Worm (Caenorhabditis elegans) whole organism, L1 larva: Measurements from ENCODE around the gene apy-1.

ENCODE experiments used
- C04F5.9 ChIP-seq: sonication (generic microtip); optimal IDR thresholded peaks from 2 replicates; lab custom pipeline; 2016; ENCODE audit warnings: missing genetic modification characterization, missing compliant biosample characterization
- Y116A8C.19 ChIP-seq: sonication (generic microtip); optimal IDR thresholded peaks from 2 replicates; lab custom pipeline; 2016; ENCODE audit warnings: missing compliant biosample characterization, missing genetic modification characterization, borderline replicate concordance
- alr-1 ChIP-seq: fragments of 200-800 bp; sonication (Bioruptor generic); optimal IDR thresholded peaks from 2 replicates; lab custom pipeline; 2018; ENCODE audit warnings: borderline replicate concordance, mild to moderate bottlenecking, missing genetic modification characterization, missing compliant biosample characterization
- blmp-1 ChIP-seq: fragments of 150-350 bp; optimal IDR thresholded peaks from 2 replicates; lab custom pipeline; 2014; ENCODE audit warnings: missing biosample characterization, missing genetic modification characterization
- dsc-1 ChIP-seq: sonication (generic microtip); optimal IDR thresholded peaks from 2 replicates; lab custom pipeline; 2016; ENCODE audit warnings: mild to moderate bottlenecking, missing genetic modification characterization, missing compliant biosample characterization
- efl-1 ChIP-seq, 4 experiments: fragments of 150-350 bp; optimal IDR thresholded peaks in 3 of 4; peaks in 1 of 4; 1 replicate in 1 of 4; 2 replicates in 3 of 4; lab custom pipeline; 2014; ENCODE audit warnings: missing biosample characterization in 2 of 4, missing genetic modification characterization in 2 of 4, missing genetic modification reagents in 2 of 4
- efl-3 ChIP-seq: fragments of 200-800 bp; sonication (Bioruptor generic); optimal IDR thresholded peaks from 2 replicates; lab custom pipeline; 2018; ENCODE audit warnings: mild to moderate bottlenecking, missing genetic modification characterization, missing compliant biosample characterization
- egl-13 ChIP-seq: sonication (generic microtip); optimal IDR thresholded peaks from 2 replicates; lab custom pipeline; 2016; ENCODE audit warnings: missing genotype, missing genetic modification reagents, missing genetic modification characterization, missing compliant biosample characterization
- elt-3 ChIP-seq, 6 experiments: fragments of 150-350 bp in 1 of 6; sonication (generic microtip); optimal IDR thresholded peaks; 2 replicates each; lab custom pipeline; 2017 to 2018; ENCODE audit warnings: missing biosample characterization in 6 of 6, missing genetic modification characterization in 6 of 6, inconsistent platforms in 1 of 6
- ets-5 ChIP-seq: fragments of 200-800 bp; sonication (Bioruptor generic); IDR thresholded peaks from 2 replicates; pipeline ENCODE4 v1.3.6; 2022; ENCODE audit warnings: missing genetic modification characterization, missing compliant biosample characterization
- fkh-10 ChIP-seq: sonication (generic microtip); optimal IDR thresholded peaks from 2 replicates; lab custom pipeline; 2017; ENCODE audit warnings: missing biosample characterization, missing genetic modification reagents, missing genetic modification characterization
- fkh-8 ChIP-seq: sonication (generic microtip); optimal IDR thresholded peaks from 2 replicates; lab custom pipeline; 2016; ENCODE audit warnings: mild to moderate bottlenecking, missing genetic modification characterization, missing compliant biosample characterization
- fos-1 ChIP-seq: fragments of 150-350 bp; optimal IDR thresholded peaks from 2 replicates; lab custom pipeline; 2014; ENCODE audit warnings: missing biosample characterization, missing genetic modification characterization
- grh-1 ChIP-seq: fragments of 200-800 bp; sonication (Bioruptor generic); IDR thresholded peaks from 2 replicates; pipeline ENCODE4 v1.3.6; 2022; ENCODE audit warnings: missing genetic modification reagents, missing genetic modification characterization, missing compliant biosample characterization
- hlh-17 ChIP-seq: fragments of 200-800 bp; sonication (Bioruptor generic); optimal IDR thresholded peaks from 2 replicates; lab custom pipeline; 2018; ENCODE audit warnings: missing genetic modification characterization, mild to moderate bottlenecking, missing compliant biosample characterization, moderate library complexity, borderline replicate concordance
- irx-1 ChIP-seq: sonication (generic microtip); optimal IDR thresholded peaks from 2 replicates; lab custom pipeline; 2016; ENCODE audit warnings: missing genetic modification characterization, missing compliant biosample characterization
- isw-1 ChIP-seq: fragments of 200-800 bp; sonication (Bioruptor generic); IDR thresholded peaks from 2 replicates; pipeline ENCODE4 v1.3.6; 2022; ENCODE audit warnings: missing genetic modification characterization, missing compliant biosample characterization
- lin-13 ChIP-seq: fragments of 150-350 bp; optimal IDR thresholded peaks from 2 replicates; lab custom pipeline; 2014; ENCODE audit warnings: missing biosample characterization, missing genetic modification reagents, missing genetic modification characterization
- lin-14 ChIP-seq: fragments of 200-800 bp; sonication (Bioruptor generic); optimal IDR thresholded peaks from 2 replicates; lab custom pipeline; 2018; ENCODE audit warnings: mild to moderate bottlenecking, missing genetic modification characterization, moderate library complexity, missing compliant biosample characterization
- lin-15B ChIP-seq: fragments of 150-350 bp; sonication (generic microtip); optimal IDR thresholded peaks from 3 replicates; lab custom pipeline; 2014; ENCODE audit warnings: missing biosample characterization, missing genetic modification characterization
- lin-35 ChIP-seq, 2 experiments: fragments of 150-350 bp; optimal IDR thresholded peaks; 2 replicates each; lab custom pipeline; 2014; ENCODE audit warnings: missing biosample characterization in 2 of 2, missing genetic modification characterization in 2 of 2, missing genetic modification reagents in 2 of 2
- mab-9 ChIP-seq: fragments of 200-800 bp; sonication (Bioruptor generic); IDR thresholded peaks from 2 replicates; pipeline ENCODE4 v1.3.6; 2022; ENCODE audit warnings: missing genetic modification reagents, missing genetic modification characterization, missing compliant biosample characterization
- mef-2 ChIP-seq: fragments of 150-350 bp; optimal IDR thresholded peaks from 2 replicates; lab custom pipeline; 2014; ENCODE audit warnings: missing biosample characterization, missing genetic modification characterization
- nhr-11 ChIP-seq: fragments of 150-350 bp; optimal IDR thresholded peaks from 2 replicates; lab custom pipeline; 2014; ENCODE audit warnings: missing biosample characterization, missing genetic modification characterization
- nhr-12 ChIP-seq: sonication (generic microtip); optimal IDR thresholded peaks from 2 replicates; lab custom pipeline; 2017; ENCODE audit warnings: missing biosample characterization, missing genetic modification characterization
- nhr-19 ChIP-seq: fragments of 200-800 bp; sonication (Bioruptor generic); conservative IDR thresholded peaks from 2 replicates; pipeline ENCODE4 v1.3.6; 2022; ENCODE audit warnings: missing genetic modification characterization, missing compliant biosample characterization
- nhr-20 ChIP-seq: sonication (generic microtip); optimal IDR thresholded peaks from 2 replicates; lab custom pipeline; 2016; ENCODE audit warnings: mild to moderate bottlenecking, missing genetic modification characterization, missing compliant biosample characterization
- nhr-47 ChIP-seq: sonication (generic microtip); optimal IDR thresholded peaks from 2 replicates; lab custom pipeline; 2016; ENCODE audit warnings: mild to moderate bottlenecking, missing genetic modification characterization, moderate library complexity, missing compliant biosample characterization
- nhr-71 ChIP-seq: sonication (generic microtip); optimal IDR thresholded peaks from 2 replicates; lab custom pipeline; 2016; ENCODE audit warnings: mild to moderate bottlenecking, missing genetic modification characterization, moderate library complexity, missing compliant biosample characterization
- nhr-76 ChIP-seq: sonication (generic microtip); optimal IDR thresholded peaks from 2 replicates; lab custom pipeline; 2017; ENCODE audit warnings: missing biosample characterization, missing genetic modification characterization
- nhr-85 ChIP-seq: sonication (generic microtip); peaks from one replicate; lab custom pipeline; 2016; ENCODE audit warnings: missing genetic modification characterization, inconsistent platforms, missing compliant biosample characterization
- nhr-90 ChIP-seq: sonication (generic microtip); optimal IDR thresholded peaks from 2 replicates; lab custom pipeline; 2016; ENCODE audit warnings: mild to moderate bottlenecking, missing genetic modification characterization, missing compliant biosample characterization; ENCODE audit not compliant: poor library complexity
- pax-3 ChIP-seq: fragments of 200-800 bp; sonication (Bioruptor generic); optimal IDR thresholded peaks from 2 replicates; lab custom pipeline; 2018; ENCODE audit warnings: mild to moderate bottlenecking, missing genetic modification characterization, moderate library complexity, missing compliant biosample characterization
- skn-1 ChIP-seq: fragments of 150-350 bp; optimal IDR thresholded peaks from 2 replicates; lab custom pipeline; 2014; ENCODE audit warnings: missing biosample characterization, missing genetic modification characterization
- snu-23 ChIP-seq: sonication (generic microtip); optimal IDR thresholded peaks from 2 replicates; lab custom pipeline; 2016; ENCODE audit warnings: missing genetic modification characterization, missing compliant biosample characterization
- sup-37 ChIP-seq: fragments of 200-800 bp; sonication (Bioruptor generic); optimal IDR thresholded peaks from 2 replicates; lab custom pipeline; 2018; ENCODE audit warnings: mild to moderate bottlenecking, missing genetic modification characterization, missing compliant biosample characterization
- tbx-2 ChIP-seq: sonication (generic microtip); optimal IDR thresholded peaks from 2 replicates; lab custom pipeline; 2016; ENCODE audit warnings: missing genetic modification characterization, missing compliant biosample characterization
- unc-98 ChIP-seq: fragments of 200-800 bp; sonication (Bioruptor generic); IDR thresholded peaks from 2 replicates; pipeline ENCODE4 v1.3.6; 2022; ENCODE audit warnings: missing genetic modification characterization, missing compliant biosample characterization
- vab-15 ChIP-seq: sonication (generic microtip); optimal IDR thresholded peaks from 2 replicates; lab custom pipeline; 2017; ENCODE audit warnings: missing genotype, mild to moderate bottlenecking, missing genetic modification characterization, missing compliant biosample characterization
- ztf-11 ChIP-seq, 2 experiments: sonication (generic microtip); optimal IDR thresholded peaks; 2 replicates each; lab custom pipeline; 2016 to 2017; ENCODE audit warnings: missing genetic modification characterization in 2 of 2, missing biosample characterization in 1 of 2, missing compliant biosample characterization in 1 of 2
- ztf-4 ChIP-seq: fragments of 150-350 bp; optimal IDR thresholded peaks from 2 replicates; lab custom pipeline; 2014; ENCODE audit warnings: missing biosample characterization, missing genetic modification characterization

The apy-1 gene

DNA sequence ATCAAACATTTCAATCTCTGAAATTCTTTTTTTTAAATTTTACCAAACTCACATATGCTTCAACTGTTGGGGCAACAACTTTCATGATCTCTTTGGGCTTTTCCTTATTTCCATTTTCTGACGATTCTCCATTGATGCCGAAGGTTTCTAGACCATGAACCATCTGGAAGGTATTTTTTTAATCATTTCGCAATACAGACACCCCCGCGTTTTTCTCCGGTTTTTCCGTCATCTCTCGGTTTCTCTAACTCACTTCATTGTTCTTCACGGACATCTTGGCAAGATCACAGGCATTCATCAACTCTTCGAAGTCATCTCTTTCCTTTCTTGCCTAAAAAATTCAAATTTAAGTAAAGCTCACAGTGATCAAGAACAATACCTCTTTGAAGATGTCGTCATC lies 3.6 kb upstream of the apy-1 start:
- TF ChIP-seq nhr-11 (tag; lab: Kevin White, UChicago) = no peak
- TF ChIP-seq nhr-76 (tag; lab: Kevin White, UChicago) = no peak
- no peak for TF ChIP-seq efl-3 (GFP tag; lab: Kevin White, UChicago)
- no peak for TF ChIP-seq fos-1
- TF ChIP-seq efl-1 (optimal IDR thresholded peaks at IDR 0.05; lab: Kevin White, UChicago) = no peak
- TF ChIP-seq efl-1 (GFP tag; optimal IDR thresholded peaks at IDR 0.05 in 1 of 2; lab: Kevin White, UChicago) = peak in 1 of 2 experiments; percentile 87
- TF ChIP-seq fkh-8 (tag; lab: Kevin White, UChicago) = no peak
- TF ChIP-seq tbx-2 (tag; lab: Kevin White, UChicago) = no peak
- TF ChIP-seq Y116A8C.19 (tag; lab: Kevin White, UChicago) = no peak
- no peak for TF ChIP-seq nhr-90
- TF ChIP-seq egl-13 (tag; lab: Kevin White, UChicago) = no peak
- peak; percentile 72 for TF ChIP-seq dsc-1 (tag; lab: Kevin White, UChicago)
- TF ChIP-seq ets-5 (GFP tag; lab: Robert Waterston, UW) = no peak
- TF ChIP-seq hlh-17 (GFP tag; lab: Kevin White, UChicago) = no peak

DNA sequence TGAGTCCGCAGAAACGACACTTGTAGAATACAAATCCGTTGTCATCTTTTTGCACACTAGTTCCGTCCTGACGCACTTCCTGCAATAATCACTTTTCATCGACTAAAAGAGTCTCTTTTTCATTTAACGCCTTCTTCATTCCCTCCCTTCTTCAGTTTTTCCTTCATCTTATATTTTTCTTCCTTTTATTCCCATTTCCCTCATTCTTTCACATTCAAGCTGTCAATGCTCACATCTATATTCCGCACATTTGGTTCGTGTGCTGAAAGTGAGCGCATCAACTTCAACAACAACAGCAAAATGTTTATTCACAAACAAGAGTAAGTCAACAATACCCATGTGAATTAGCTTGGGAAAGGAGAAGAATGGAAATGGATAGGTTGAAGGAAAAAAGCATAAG lies 2.5 kb upstream of the apy-1 start, which contains the start of gene pcyt-1:
Gene pcyt-1 (plus strand): TSS at position 301 of the 400 bp plus-strand sequence.
- TF ChIP-seq unc-98 (GFP tag; lab: Robert Waterston, UW) = no peak
- TF ChIP-seq nhr-90 = no peak
- TF ChIP-seq egl-13 (tag; lab: Kevin White, UChicago) = no peak
- TF ChIP-seq lin-35 (GFP tag; optimal IDR thresholded peaks at IDR 0.05; lab: Kevin White, UChicago) = no peak
- TF ChIP-seq pax-3 (tag; lab: Kevin White, UChicago) = no peak
- no peak for TF ChIP-seq irx-1 (tag; lab: Kevin White, UChicago)
- no peak for TF ChIP-seq lin-13
- no peak for TF ChIP-seq blmp-1 (tag; lab: Kevin White, UChicago)
- no peak for TF ChIP-seq ztf-4
- no peak for TF ChIP-seq grh-1 (GFP tag; lab: Robert Waterston, UW)
- TF ChIP-seq vab-15 (tag; lab: Kevin White, UChicago) = no peak
- TF ChIP-seq mab-9 (GFP tag; lab: Robert Waterston, UW) = no peak
- TF ChIP-seq nhr-12 = no peak
- TF ChIP-seq mef-2 = no peak
- no peak for TF ChIP-seq C04F5.9 (tag; lab: Kevin White, UChicago)
- TF ChIP-seq nhr-11 (tag; lab: Kevin White, UChicago) = no peak
- TF ChIP-seq ztf-11 (tag; optimal IDR thresholded peaks at IDR 0.05; lab: Kevin White, UChicago) = no peak
- no peak for TF ChIP-seq nhr-76 (tag; lab: Kevin White, UChicago)
- TF ChIP-seq lin-15B = no peak
- TF ChIP-seq sup-37 (GFP tag; lab: Kevin White, UChicago) = no peak

DNA sequence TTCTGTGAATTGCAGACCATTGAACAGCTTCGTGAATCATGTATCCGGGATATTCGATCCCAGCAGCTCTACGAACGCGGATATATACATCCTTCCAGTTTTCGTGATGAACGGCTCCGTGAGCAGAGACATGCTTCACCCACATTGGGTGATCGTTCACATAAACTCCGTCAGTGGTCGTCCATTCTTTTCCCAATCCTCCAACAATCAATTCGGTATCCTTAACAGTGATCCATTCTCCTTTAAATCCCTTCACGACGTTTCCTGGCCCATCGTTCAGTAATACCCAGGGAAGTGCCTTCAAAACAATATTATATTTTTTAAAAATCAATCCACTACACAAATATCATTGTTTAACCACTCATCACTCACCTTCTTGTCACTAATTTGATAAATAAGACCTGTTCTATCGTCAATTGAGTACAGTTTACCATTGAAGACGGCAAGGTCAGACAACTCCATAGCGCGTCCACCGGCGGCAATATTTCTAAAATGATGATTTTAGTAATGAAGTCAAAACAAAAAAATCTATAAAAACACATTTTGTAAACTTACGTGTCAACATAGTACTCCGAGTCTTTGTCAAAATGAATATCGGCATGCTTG lies 735 bp downstream of the apy-1 start:
- TF ChIP-seq nhr-71 (tag; lab: Kevin White, UChicago) = peak; percentile 61
- TF ChIP-seq nhr-20 (tag; lab: Kevin White, UChicago) = peak; percentile 64
- TF ChIP-seq alr-1 (tag; lab: Kevin White, UChicago) = no peak
- TF ChIP-seq skn-1 (tag; lab: Kevin White, UChicago) = no peak
- TF ChIP-seq nhr-19 (GFP tag; lab: Robert Waterston, UW) = peak; percentile 49
- peak; percentile 61 for TF ChIP-seq lin-14 (GFP tag; lab: Kevin White, UChicago)
- TF ChIP-seq grh-1 (GFP tag; lab: Robert Waterston, UW) = peak; percentile 66
- TF ChIP-seq snu-23 (GFP tag; lab: Kevin White, UChicago) = peak; percentile 36
- peak; percentile 5 for TF ChIP-seq nhr-47 (tag; lab: Kevin White, UChicago)
- TF ChIP-seq lin-13 = no peak
- TF ChIP-seq nhr-90 = peak; percentile 44
- TF ChIP-seq isw-1 (GFP tag; lab: Robert Waterston, UW) = no peak
- TF ChIP-seq blmp-1 (tag; lab: Kevin White, UChicago) = peak; percentile 24
- no peak for TF ChIP-seq fkh-10 (GFP tag; lab: Kevin White, UChicago)
- peak; percentile 5 for TF ChIP-seq tbx-2 (tag; lab: Kevin White, UChicago)
- no peak for TF ChIP-seq efl-1 (optimal IDR thresholded peaks at IDR 0.05; lab: Kevin White, UChicago)
- TF ChIP-seq efl-1 (GFP tag; optimal IDR thresholded peaks at IDR 0.05 in 1 of 2; lab: Kevin White, UChicago) = peak in 1 of 2 experiments; percentile 50
- peak; percentile 68 for TF ChIP-seq nhr-85 (tag; lab: Kevin White, UChicago)
- peak in 3 of 6 experiments; percentile 46 to 57 (median 55) for TF ChIP-seq elt-3 (tag; optimal IDR thresholded peaks at IDR 0.05; lab: Kevin White, UChicago)
